Worm (Caenorhabditis elegans) whole organism, L3 larva: ENCODE results near the gene ipmk-1.

Experiments used
- R02D3.7 ChIP-seq: fragments of 150-350 bp; optimal IDR thresholded peaks from 2 replicates; lab custom pipeline; 2014; ENCODE audit warnings: missing biosample characterization, missing genetic modification characterization
- ZK546.5 ChIP-seq: sonication (generic microtip); optimal IDR thresholded peaks from 2 replicates; lab custom pipeline; 2017; ENCODE audit warnings: missing biosample characterization, missing genetic modification characterization
- ama-1 ChIP-seq: fragments of 150-350 bp; optimal IDR thresholded peaks from 2 replicates; lab custom pipeline; 2018
- elt-2 ChIP-seq: sonication (generic microtip); optimal IDR thresholded peaks from 2 replicates; lab custom pipeline; 2016; ENCODE audit warnings: missing genetic modification reagents, mild to moderate bottlenecking, missing genetic modification characterization, missing compliant biosample characterization
- lin-39 ChIP-seq: fragments of 150-350 bp; optimal IDR thresholded peaks from 2 replicates; lab custom pipeline; 2018; ENCODE audit warnings: missing biosample characterization, missing genetic modification reagents, missing genetic modification characterization
- mml-1 ChIP-seq: fragments of 150-350 bp; sonication (generic microtip); optimal IDR thresholded peaks from 3 replicates; lab custom pipeline; 2014; ENCODE audit warnings: missing biosample characterization, missing genetic modification characterization
- nhr-12 ChIP-seq: fragments of 150-350 bp; optimal IDR thresholded peaks from 2 replicates; lab custom pipeline; 2014; ENCODE audit warnings: missing biosample characterization, missing genetic modification characterization
- nhr-28 ChIP-seq: fragments of 150-350 bp; optimal IDR thresholded peaks from 2 replicates; lab custom pipeline; 2014; ENCODE audit warnings: missing biosample characterization, missing genetic modification characterization
- nhr-77 ChIP-seq: fragments of 150-350 bp; optimal IDR thresholded peaks from 2 replicates; lab custom pipeline; 2014; ENCODE audit warnings: missing biosample characterization, missing genetic modification characterization
- pha-4 ChIP-seq: fragments of 150-350 bp; optimal IDR thresholded peaks from 2 replicates; lab custom pipeline; 2014; ENCODE audit warnings: missing biosample characterization, missing genetic modification reagents, missing genetic modification characterization
- snpc-4 ChIP-seq: fragments of 150-350 bp; optimal IDR thresholded peaks from 2 replicates; lab custom pipeline; 2014; ENCODE audit warnings: missing biosample characterization, missing genetic modification characterization
- ztf-4 ChIP-seq: fragments of 150-350 bp; optimal IDR thresholded peaks from 2 replicates; lab custom pipeline; 2014; ENCODE audit warnings: missing biosample characterization, missing genetic modification characterization

DNA sequence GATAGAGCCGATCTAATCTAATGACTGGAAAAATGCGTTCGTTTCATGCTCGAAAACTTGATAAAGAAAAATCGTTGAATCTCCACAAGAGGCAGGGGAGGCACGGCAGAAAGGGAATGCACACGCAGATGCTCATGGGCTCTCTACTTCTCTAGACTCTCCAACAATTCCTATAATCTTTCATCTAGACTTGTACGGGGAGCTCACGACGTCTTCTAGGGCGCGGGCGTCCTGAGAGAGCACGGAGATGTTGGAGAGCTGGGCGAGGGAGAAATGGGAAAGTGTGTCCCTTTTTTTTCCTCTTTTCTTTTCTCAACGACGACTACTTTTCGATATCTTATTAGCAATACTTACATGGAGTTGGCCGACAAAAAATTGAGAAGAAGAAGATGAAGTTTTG is 35.3 kb downstream of the ipmk-1 start:
- TF ChIP-seq ztf-4 (tag; lab: Kevin White, UChicago) (no peak), R02D3.7 (no peak), nhr-28 (tag; lab: Kevin White, UChicago) (no peak), lin-39 (peak; percentile 52), ZK546.5 (no peak), elt-2 (tag; lab: Kevin White, UChicago) (no peak), ama-1 (lab: Kevin White, UChicago) (no peak), snpc-4 (no peak), mml-1 (tag; lab: Kevin White, UChicago) (no peak), pha-4 (tag; lab: Kevin White, UChicago) (no peak), nhr-77 (tag; lab: Kevin White, UChicago) (no peak), nhr-12 (no peak)
